Worm (Caenorhabditis elegans): ENCODE data around the gene lip-1.

- TF ChIP-seq xnd-1 (tag; optimal IDR thresholded peaks at IDR 0.05) (no peak), unc-130 (GFP tag; optimal IDR thresholded peaks at IDR 0.05) (no peak), snpc-4 (GFP tag; optimal IDR thresholded peaks at IDR 0.05) (no peak), snpc-4 (tag; optimal IDR thresholded peaks at IDR 0.05) (no peak), madf-3 (GFP tag; IDR thresholded peaks at IDR 0.05) (no peak), ztf-22 (GFP tag; optimal IDR thresholded peaks at IDR 0.05) (no peak), attf-6 (GFP tag; IDR thresholded peaks at IDR 0.05) (no peak), ets-4 (GFP tag; optimal IDR thresholded peaks at IDR 0.05) (no peak), ZK185.1 (tag; optimal IDR thresholded peaks at IDR 0.05; ENCODE audit: poor library complexity, severe bottlenecking) (no peak), zim-3 (tag; optimal IDR thresholded peaks at IDR 0.05) (no peak), pbrm-1 (GFP tag; IDR thresholded peaks at IDR 0.05) (no peak), C17E4.6 (GFP tag; IDR thresholded peaks at IDR 0.05) (no peak), pha-4 (tag; optimal IDR thresholded peaks at IDR 0.05) (no peak), lsl-1 (GFP tag; optimal IDR thresholded peaks at IDR 0.05) (no peak)
Observed at ce11 chrIV:6841562-6842282, 1.0 kb upstream of the lip-1 start.

Data from whole organism, young adult.